Fruit fly (Drosophila melanogaster): Measurements from ENCODE around the gene CG1544.
A peak's percentile ranks its signal among the peaks of the same experiment; 100 is the strongest.

Gene CG1544

DNA sequence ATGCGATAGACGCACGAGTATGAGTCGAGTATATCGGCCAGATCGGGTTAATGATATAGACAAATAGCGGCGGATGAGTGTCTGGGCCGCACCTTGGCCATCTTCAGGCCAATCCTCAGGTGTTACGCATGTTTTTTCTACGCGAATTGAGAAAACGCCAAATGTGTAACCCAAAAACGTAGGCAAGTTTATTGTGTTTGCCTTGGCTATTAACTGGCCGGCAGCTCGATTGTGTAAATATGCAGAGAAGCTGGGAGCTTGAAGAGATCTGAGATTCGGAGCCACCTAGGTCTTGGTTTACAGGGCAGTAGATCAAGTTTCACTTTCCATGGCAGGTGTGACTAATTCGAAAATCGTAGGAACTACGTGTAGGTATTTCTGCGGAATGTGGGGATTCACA lies 43.3 kb downstream of the CG1544 start (continued):
- TF ChIP-seq wek (GFP tag; optimal IDR thresholded peaks at IDR 0.05) (peak; percentile 14), CG6765 (GFP tag; optimal IDR thresholded peaks at IDR 0.05) (peak; percentile 20), CG2678 (tag; optimal IDR thresholded peaks at IDR 0.05) (peak; percentile 16)

DNA sequence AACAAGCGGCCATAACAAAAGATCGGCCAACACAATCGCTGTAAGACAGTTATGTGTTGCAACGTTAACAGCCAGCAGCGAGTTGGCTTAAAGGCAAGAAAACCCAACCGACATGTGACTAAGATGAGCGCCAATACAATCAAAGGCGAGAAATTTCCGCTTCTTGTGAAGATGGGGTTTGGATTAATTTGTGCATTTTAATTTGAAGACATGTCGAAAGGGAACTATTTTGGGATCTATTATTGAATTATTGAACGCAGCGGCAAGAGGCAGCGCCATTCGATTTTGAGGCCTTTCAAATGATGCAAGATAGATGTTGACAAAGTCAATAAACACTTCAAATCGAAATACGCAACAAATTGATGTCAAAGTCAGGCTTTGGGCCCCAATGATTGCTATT lies 44.4 kb downstream of the CG1544 start:
- TF ChIP-seq dmrt99B (tag; optimal IDR thresholded peaks at IDR 0.05) = peak; percentile 17
- no peak for TF ChIP-seq mirr (GFP tag; optimal IDR thresholded peaks at IDR 0.05)
- no peak for TF ChIP-seq Meics (GFP tag; optimal IDR thresholded peaks at IDR 0.05)
- TF ChIP-seq CG6272 (GFP tag; IDR thresholded peaks at IDR 0.05) = no peak
- TF ChIP-seq Sox102F (GFP tag; optimal IDR thresholded peaks at IDR 0.05) = peak; percentile 16
- TF ChIP-seq Antp (GFP tag; optimal IDR thresholded peaks at IDR 0.05) = no peak
- TF ChIP-seq CG15601 (tag; optimal IDR thresholded peaks at IDR 0.05) = peak; percentile 11
- no peak for TF ChIP-seq tgo (GFP tag; IDR thresholded peaks at IDR 0.05)
- no peak for TF ChIP-seq salm (tag; optimal IDR thresholded peaks at IDR 0.05)
- TF ChIP-seq CG8281 (tag; optimal IDR thresholded peaks at IDR 0.05) = peak; percentile 59
- TF ChIP-seq ase (GFP tag; IDR thresholded peaks at IDR 0.05) = no peak
- TF ChIP-seq CG6813 (GFP tag; optimal IDR thresholded peaks at IDR 0.05) = peak; percentile 19
- TF ChIP-seq CG3281 (GFP tag; optimal IDR thresholded peaks at IDR 0.05) = no peak
- no peak for TF ChIP-seq esg (GFP tag; conservative IDR thresholded peaks at IDR 0.05)
- TF ChIP-seq Dp (GFP tag; optimal IDR thresholded peaks at IDR 0.05) = no peak
- TF ChIP-seq al (GFP tag; IDR thresholded peaks at IDR 0.05) = no peak
- TF ChIP-seq Awh (GFP tag; IDR thresholded peaks at IDR 0.05) = peak; percentile 52; the same call in 1 of the 2 replicates
- TF ChIP-seq CG3407 (GFP tag; optimal IDR thresholded peaks at IDR 0.05) = peak; percentile 2
- no peak for TF ChIP-seq CG31365 (tag; optimal IDR thresholded peaks at IDR 0.05)
- peak in 1 of 2 experiments; percentile 18 for TF ChIP-seq Pdp1 (GFP tag; optimal IDR thresholded peaks at IDR 0.05)
- TF ChIP-seq Usf (GFP tag; optimal IDR thresholded peaks at IDR 0.05) = no peak
- peak; percentile 61 for TF ChIP-seq oc (tag; optimal IDR thresholded peaks at IDR 0.05)
- TF ChIP-seq CG18599 (GFP tag; optimal IDR thresholded peaks at IDR 0.05) = no peak
- peak; percentile 63 for TF ChIP-seq pros (GFP tag; optimal IDR thresholded peaks at IDR 0.05)
- TF ChIP-seq CG17186 (GFP tag; optimal IDR thresholded peaks at IDR 0.05) = no peak
- peak; percentile 62 for TF ChIP-seq sens (GFP tag)
- TF ChIP-seq Tbp (GFP tag; optimal IDR thresholded peaks at IDR 0.05) = no peak
- TF ChIP-seq Xbp1 (GFP tag; optimal IDR thresholded peaks at IDR 0.05) = no peak
- TF ChIP-seq Asciz (GFP tag; optimal IDR thresholded peaks at IDR 0.05) = peak; percentile 26
- no peak for TF ChIP-seq br (optimal IDR thresholded peaks at IDR 0.05)
- no peak for TF ChIP-seq klu (GFP tag; IDR thresholded peaks at IDR 0.05)
- no peak for TF ChIP-seq CG5180 (GFP tag; optimal IDR thresholded peaks at IDR 0.05)
- TF ChIP-seq otp (GFP tag; IDR thresholded peaks at IDR 0.05) = 0 out of 3 replicates have a peak, but pooled peaks have one; percentile 25
- TF ChIP-seq CG12071 (GFP tag; optimal IDR thresholded peaks at IDR 0.05) = peak; percentile 10
- TF ChIP-seq Rfx (GFP tag; IDR thresholded peaks at IDR 0.05) = no peak
- TF ChIP-seq zen (tag; optimal IDR thresholded peaks at IDR 0.05) = no peak
- TF ChIP-seq ems (GFP tag; optimal IDR thresholded peaks at IDR 0.05) = no peak
- peak; percentile 20 for TF ChIP-seq CG1603 (tag; optimal IDR thresholded peaks at IDR 0.05)
- TF ChIP-seq B-H1 (GFP tag; IDR thresholded peaks at IDR 0.05) = no peak
